Fruit fly (Drosophila melanogaster) whole organism, adult: ENCODE results near the gene CG5359.

Experiments
- CG11617 ChIP-seq: fragments of 200-800 bp; sonication (Bioruptor generic); optimal IDR thresholded peaks from 2 replicates; lab custom pipeline; 2017; ENCODE audit warnings: mild to moderate bottlenecking, missing biosample characterization, missing genetic modification reagents, missing genetic modification characterization
- CG12768 ChIP-seq: fragments of 200-800 bp; sonication (Bioruptor generic); optimal IDR thresholded peaks from 2 replicates; lab custom pipeline; 2017; ENCODE audit warnings: missing biosample characterization, missing genetic modification characterization, mild to moderate bottlenecking, moderate library complexity, missing genetic modification reagents
- CG14711 ChIP-seq: fragments of 200-800 bp; sonication (Bioruptor generic); optimal IDR thresholded peaks from 2 replicates; lab custom pipeline; 2018; ENCODE audit warnings: missing biosample characterization, mild to moderate bottlenecking, missing genetic modification characterization, moderate library complexity
- CG1620 ChIP-seq: fragments of 200-800 bp; sonication (Bioruptor generic); optimal IDR thresholded peaks from 2 replicates; lab custom pipeline; 2016; ENCODE audit warnings: missing biosample characterization, missing genetic modification characterization
- CG33017 ChIP-seq: fragments of 200-800 bp; sonication (Bioruptor generic); optimal IDR thresholded peaks from 2 replicates; lab custom pipeline; 2018; ENCODE audit warnings: missing biosample characterization, mild to moderate bottlenecking, missing genetic modification characterization, moderate library complexity
- CG5204 ChIP-seq: fragments of 200-800 bp; sonication (Bioruptor generic); optimal IDR thresholded peaks from 2 replicates; lab custom pipeline; 2016; ENCODE audit warnings: missing biosample characterization, missing genetic modification characterization
- CG7045 ChIP-seq: fragments of 200-800 bp; sonication (Bioruptor generic); optimal IDR thresholded peaks from 2 replicates; lab custom pipeline; 2017; ENCODE audit warnings: missing biosample characterization, mild to moderate bottlenecking, missing genetic modification characterization
- CG7101 ChIP-seq: fragments of 200-800 bp; sonication (Bioruptor generic); optimal IDR thresholded peaks from 2 replicates; lab custom pipeline; 2018; ENCODE audit warnings: missing biosample characterization, mild to moderate bottlenecking, missing genetic modification characterization, moderate library complexity
- Clk ChIP-seq: fragments of 200-800 bp; sonication (Bioruptor generic); optimal IDR thresholded peaks from 2 replicates; lab custom pipeline; 2017; ENCODE audit warnings: missing biosample characterization, missing genetic modification characterization
- Crg-1 ChIP-seq: fragments of 200-800 bp; sonication (Bioruptor generic); optimal IDR thresholded peaks from 2 replicates; lab custom pipeline; 2016; ENCODE audit warnings: missing biosample characterization, missing genetic modification characterization
- Hr96 ChIP-seq: fragments of 200-800 bp; sonication (Bioruptor generic); optimal IDR thresholded peaks from 2 replicates; lab custom pipeline; 2016; ENCODE audit warnings: missing biosample characterization, missing genetic modification characterization
- Mnt ChIP-seq: fragments of 200-800 bp; sonication (Bioruptor generic); optimal IDR thresholded peaks from 2 replicates; lab custom pipeline; 2016; ENCODE audit warnings: missing biosample characterization, mild to moderate bottlenecking, missing genetic modification characterization
- bab1 ChIP-seq: fragments of 200-800 bp; sonication (Bioruptor generic); optimal IDR thresholded peaks from 3 replicates; lab custom pipeline; 2019; ENCODE audit warnings: missing biosample characterization, mild to moderate bottlenecking, missing genetic modification characterization, moderate library complexity
- cic ChIP-seq: fragments of 200-800 bp; sonication (Bioruptor generic); optimal IDR thresholded peaks from 2 replicates; lab custom pipeline; 2017; ENCODE audit warnings: missing biosample characterization, mild to moderate bottlenecking, missing genetic modification characterization, moderate library complexity
- cnc ChIP-seq, 2 experiments: fragments of >200 bp; optimal IDR thresholded peaks; 2 replicates each; lab custom pipeline; 2017
- kay ChIP-seq: fragments of 200-800 bp; sonication (Bioruptor generic); peaks from one replicate; lab custom pipeline; 2016; ENCODE audit warnings: missing biosample characterization, missing genetic modification characterization, borderline replicate concordance
- ovo ChIP-seq: fragments of 200-800 bp; sonication (Bioruptor generic); optimal IDR thresholded peaks from 2 replicates; lab custom pipeline; 2016; ENCODE audit warnings: missing biosample characterization, missing genetic modification characterization
- pad ChIP-seq: fragments of 200-800 bp; sonication (Bioruptor generic); optimal IDR thresholded peaks from 3 replicates; lab custom pipeline; 2017; ENCODE audit warnings: missing biosample characterization, missing genetic modification characterization, mild to moderate bottlenecking, moderate library complexity, missing genetic modification reagents
- tj ChIP-seq: fragments of 200-800 bp; sonication (Bioruptor generic); optimal IDR thresholded peaks from 3 replicates; lab custom pipeline; 2017; ENCODE audit warnings: missing biosample characterization, mild to moderate bottlenecking, missing genetic modification characterization, moderate library complexity
- toe ChIP-seq: fragments of 200-800 bp; sonication (Bioruptor generic); optimal IDR thresholded peaks from 2 replicates; lab custom pipeline; 2016; ENCODE audit warnings: missing biosample characterization, missing genetic modification characterization

The CG5359 gene

DNA sequence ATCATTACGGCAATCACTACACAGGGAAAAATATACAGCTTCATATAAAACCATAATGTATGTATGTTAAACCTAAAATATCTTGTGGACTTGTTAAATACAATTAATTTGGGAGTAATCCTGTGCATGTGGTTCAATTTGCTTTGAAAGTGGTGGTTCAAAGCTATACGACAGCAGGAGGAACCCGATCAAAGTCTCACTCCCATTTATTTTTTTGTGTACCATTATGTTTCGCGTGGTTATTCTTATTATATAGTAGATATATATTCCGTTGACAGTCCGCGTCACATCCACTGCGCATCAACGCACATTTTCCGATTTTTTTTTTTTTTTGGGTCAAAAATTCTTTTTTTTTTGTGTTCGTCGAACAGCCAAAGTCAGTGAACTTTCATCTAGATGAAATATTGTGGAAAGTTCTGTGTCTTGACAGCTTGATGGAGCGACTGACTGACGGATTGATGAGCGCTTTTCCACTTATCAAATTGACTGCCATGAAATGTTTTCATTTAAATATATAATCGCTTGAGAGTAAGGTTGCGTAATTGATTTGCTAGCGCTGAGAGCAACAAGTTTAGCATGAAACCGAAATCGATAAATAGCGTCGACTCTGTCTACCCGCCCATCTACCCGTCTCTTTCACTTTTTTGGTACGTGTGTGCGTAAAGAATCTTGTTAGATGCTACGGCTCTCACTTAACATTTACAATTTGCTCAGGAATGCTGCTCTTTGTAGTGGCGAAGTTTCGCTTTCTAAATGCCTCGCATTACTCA, 32.1 kb upstream of the CG5359 start:
- TF ChIP-seq cic (GFP tag; lab: Kevin White, UChicago): no peak
- no peak for TF ChIP-seq pad (GFP tag; lab: Kevin White, UChicago)
- TF ChIP-seq CG5204 (GFP tag; lab: Kevin White, UChicago): no peak

DNA sequence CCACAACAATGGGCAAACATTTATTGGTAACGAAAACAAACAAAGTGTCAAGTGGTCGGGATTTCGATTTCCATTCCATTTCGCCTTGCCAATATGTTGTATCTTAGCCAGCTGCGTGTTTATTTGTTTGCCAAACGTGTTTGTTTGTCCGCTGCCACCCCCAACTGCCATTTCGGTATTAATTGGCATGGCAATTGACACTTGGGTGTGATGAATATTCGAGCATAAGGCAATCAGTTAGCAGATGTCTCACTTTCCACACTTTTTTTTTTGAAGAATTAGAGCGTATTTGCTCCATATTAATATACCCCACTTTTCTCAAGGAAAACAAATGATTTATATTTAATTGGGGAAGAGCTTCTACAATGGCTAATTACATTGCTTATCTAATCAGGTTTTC, 30.4 kb upstream of the CG5359 start:
- TF ChIP-seq kay (GFP tag; lab: Kevin White, UChicago) (peak; percentile 92), Hr96 (GFP tag; lab: Kevin White, UChicago) (no peak), cic (GFP tag; lab: Kevin White, UChicago) (no peak)

DNA sequence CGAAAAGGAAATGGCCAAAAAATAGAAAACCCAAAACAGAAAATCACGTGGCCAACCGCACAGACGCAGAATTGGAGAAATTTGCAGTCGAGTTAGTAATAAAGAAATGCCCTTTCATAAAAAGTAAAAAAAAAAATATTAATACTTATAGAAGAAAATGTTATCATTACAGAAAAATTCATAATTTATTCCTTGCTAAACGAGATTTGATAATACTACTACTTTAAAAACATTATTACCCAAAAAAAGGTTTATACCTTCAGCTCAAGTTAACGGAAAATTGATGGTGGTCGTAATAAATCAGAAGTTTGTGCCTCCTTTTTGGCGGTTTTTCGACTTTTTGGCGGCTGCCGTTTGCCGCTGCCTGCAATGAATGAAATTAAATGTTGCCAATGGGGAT, 27.3 kb upstream of the CG5359 start:
- TF ChIP-seq cnc (optimal IDR thresholded peaks at IDR 0.05; lab: Kevin White, UChicago) (no peak), CG14711 (no peak), bab1 (no peak), CG5204 (GFP tag; lab: Kevin White, UChicago) (no peak), CG7045 (GFP tag; lab: Kevin White, UChicago) (no peak), CG7101 (tag; lab: Kevin White, UChicago) (no peak)

dm6 chr3R:10025050-10025449, 24.0 kb upstream of the CG5359 start, which contains the start of gene CG31407:
CG31407 (minus strand) TSS chr3R:10025150.
- no peak for TF ChIP-seq CG11617 (GFP tag; lab: Kevin White, UChicago)
- TF ChIP-seq Hr96 (GFP tag; lab: Kevin White, UChicago): no peak
- no peak for TF ChIP-seq Mnt (GFP tag; lab: Kevin White, UChicago)
- TF ChIP-seq CG12768 (GFP tag; lab: Kevin White, UChicago): no peak
- TF ChIP-seq ovo (GFP tag; lab: Kevin White, UChicago): no peak
- no peak for TF ChIP-seq kay (GFP tag; lab: Kevin White, UChicago)
- no peak for TF ChIP-seq Crg-1 (GFP tag; lab: Kevin White, UChicago)
- no peak for TF ChIP-seq CG14711
- TF ChIP-seq Clk (GFP tag; lab: Kevin White, UChicago): no peak
- TF ChIP-seq toe (GFP tag; lab: Kevin White, UChicago): no peak
- no peak for TF ChIP-seq tj
- no peak for TF ChIP-seq cnc (optimal IDR thresholded peaks at IDR 0.05; lab: Kevin White, UChicago)
- no peak for TF ChIP-seq bab1
- TF ChIP-seq CG5204 (GFP tag; lab: Kevin White, UChicago): no peak
- no peak for TF ChIP-seq cic (GFP tag; lab: Kevin White, UChicago)
- no peak for TF ChIP-seq CG7101 (tag; lab: Kevin White, UChicago)
- TF ChIP-seq pad (GFP tag; lab: Kevin White, UChicago): no peak
- TF ChIP-seq CG7045 (GFP tag; lab: Kevin White, UChicago): no peak

DNA sequence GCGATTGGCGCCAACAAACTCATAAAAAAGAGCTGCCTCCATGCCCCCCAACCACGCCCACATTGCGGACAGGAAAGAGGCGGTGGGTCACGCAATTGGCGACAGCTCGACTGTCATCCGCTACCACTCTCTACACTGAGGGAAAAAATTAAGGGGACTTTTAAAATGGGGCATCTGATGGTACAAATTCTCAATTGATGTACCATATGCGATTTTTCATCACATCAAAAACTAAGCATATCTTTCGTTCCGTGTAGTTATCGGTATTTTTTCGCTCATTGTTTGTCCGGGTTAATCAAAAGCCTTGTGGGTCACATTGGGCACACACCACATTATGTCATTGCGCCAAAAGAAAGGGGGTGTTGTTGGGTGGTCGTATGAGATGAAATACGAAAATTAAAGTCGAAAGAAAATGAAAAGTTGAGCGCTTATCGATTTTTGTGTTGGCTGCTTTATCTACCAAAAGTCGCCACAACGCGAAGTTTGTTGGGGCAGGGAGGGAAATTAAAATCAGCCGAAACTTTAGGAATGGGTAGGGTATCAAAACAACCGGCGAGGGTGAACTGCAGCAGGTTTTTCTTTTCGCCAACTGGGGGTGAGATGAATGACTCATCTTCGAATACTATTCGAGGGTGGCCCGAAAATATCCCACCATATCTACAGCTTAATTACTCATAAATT, 23.1 kb upstream of the CG5359 start:
- TF ChIP-seq Clk (GFP tag; lab: Kevin White, UChicago) (no peak), CG1620 (GFP tag; lab: Kevin White, UChicago) (no peak)

DNA sequence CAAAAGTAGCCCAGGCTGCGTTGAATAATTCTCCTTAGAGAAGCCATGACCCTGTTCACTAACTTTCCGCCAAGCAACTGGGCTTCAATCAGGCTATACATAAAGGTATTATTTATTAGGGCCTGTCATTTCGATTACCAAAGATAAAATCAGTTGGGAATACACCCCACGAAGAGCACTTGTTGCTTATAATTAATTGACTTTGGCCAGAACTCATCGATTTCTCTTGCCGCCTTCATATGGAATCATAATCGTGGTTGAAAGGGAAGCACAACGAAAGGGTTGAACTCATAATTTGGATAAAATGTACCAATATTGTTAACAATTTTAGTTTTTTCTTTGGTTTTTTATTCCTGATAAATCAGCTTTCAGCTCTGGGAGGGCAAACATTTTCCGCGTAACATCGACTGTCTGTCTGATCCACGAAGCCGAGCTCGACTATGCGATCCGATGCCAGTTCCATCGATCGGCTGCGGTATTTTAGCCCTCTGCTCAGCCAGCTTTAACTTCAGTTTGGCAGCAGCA, 4.3 kb downstream of the CG5359 start, which contains the start of the genes Gr85a and Spn85F:
Gene Gr85a, minus strand, starts transcription at position 101 of the 525 bp plus-strand sequence.
Gene Spn85F, plus strand, starts transcription at position 475 of the 525 bp plus-strand sequence.
- TF ChIP-seq toe (GFP tag; lab: Kevin White, UChicago) (no peak), CG14711 (no peak), Crg-1 (GFP tag; lab: Kevin White, UChicago) (no peak), CG7045 (GFP tag; lab: Kevin White, UChicago) (no peak), ovo (GFP tag; lab: Kevin White, UChicago) (no peak), bab1 (no peak), CG7101 (tag; lab: Kevin White, UChicago) (no peak), kay (GFP tag; lab: Kevin White, UChicago) (no peak), CG33017 (tag; lab: Kevin White, UChicago) (no peak), CG5204 (GFP tag; lab: Kevin White, UChicago) (no peak), Hr96 (GFP tag; lab: Kevin White, UChicago) (no peak), pad (GFP tag; lab: Kevin White, UChicago) (no peak)
